Worm (Caenorhabditis elegans) whole organism, L1 larva: ENCODE measurements around the gene F43E12.1.

Source experiments
- dpl-1 ChIP-seq, 3 experiments: fragments of 150-350 bp in 2 of 3; sonication (generic microtip) in 1 of 3; optimal IDR thresholded peaks; 2 replicates each; lab custom pipeline; 2014 to 2017; ENCODE audit warnings: missing biosample characterization in 3 of 3, missing genetic modification characterization in 3 of 3, missing genetic modification reagents in 3 of 3
- elt-2 ChIP-seq: sonication (generic microtip); optimal IDR thresholded peaks from 2 replicates; lab custom pipeline; 2016; ENCODE audit warnings: missing genetic modification characterization, mild to moderate bottlenecking, inconsistent platforms, missing compliant biosample characterization, missing genetic modification reagents
- fkh-10 ChIP-seq: sonication (generic microtip); optimal IDR thresholded peaks from 2 replicates; lab custom pipeline; 2017; ENCODE audit warnings: missing biosample characterization, missing genetic modification reagents, missing genetic modification characterization
- lin-35 ChIP-seq, 2 experiments: fragments of 150-350 bp; optimal IDR thresholded peaks; 2 replicates each; lab custom pipeline; 2014; ENCODE audit warnings: missing biosample characterization in 2 of 2, missing genetic modification characterization in 2 of 2, missing genetic modification reagents in 2 of 2
- nhr-11 ChIP-seq: fragments of 150-350 bp; optimal IDR thresholded peaks from 2 replicates; lab custom pipeline; 2014; ENCODE audit warnings: missing biosample characterization, missing genetic modification characterization
- nhr-237 ChIP-seq: fragments of 150-350 bp; optimal IDR thresholded peaks from 2 replicates; lab custom pipeline; 2014; ENCODE audit warnings: missing biosample characterization, missing genetic modification characterization
- nhr-77 ChIP-seq: fragments of 150-350 bp; optimal IDR thresholded peaks from 2 replicates; lab custom pipeline; 2014; ENCODE audit warnings: missing biosample characterization, missing genetic modification characterization
- nhr-90 ChIP-seq: sonication (generic microtip); optimal IDR thresholded peaks from 2 replicates; lab custom pipeline; 2016; ENCODE audit warnings: mild to moderate bottlenecking, missing genetic modification characterization, missing compliant biosample characterization; ENCODE audit not compliant: poor library complexity
- pqm-1 ChIP-seq: sonication (generic microtip); optimal IDR thresholded peaks from 3 replicates; lab custom pipeline; 2017; ENCODE audit warnings: missing biosample characterization, missing genetic modification characterization
- sup-37 ChIP-seq: fragments of 200-800 bp; sonication (Bioruptor generic); optimal IDR thresholded peaks from 2 replicates; lab custom pipeline; 2018; ENCODE audit warnings: mild to moderate bottlenecking, missing genetic modification characterization, missing compliant biosample characterization
- tbx-2 ChIP-seq: sonication (generic microtip); optimal IDR thresholded peaks from 2 replicates; lab custom pipeline; 2016; ENCODE audit warnings: missing genetic modification characterization, missing compliant biosample characterization
- xbp-1 ChIP-seq: sonication (generic microtip); optimal IDR thresholded peaks from 2 replicates; lab custom pipeline; 2016; ENCODE audit warnings: missing genetic modification characterization, missing compliant biosample characterization
- ztf-11 ChIP-seq, 2 experiments: sonication (generic microtip); optimal IDR thresholded peaks; 2 replicates each; lab custom pipeline; 2016 to 2017; ENCODE audit warnings: missing genetic modification characterization in 2 of 2, missing biosample characterization in 1 of 2, missing compliant biosample characterization in 1 of 2

DNA sequence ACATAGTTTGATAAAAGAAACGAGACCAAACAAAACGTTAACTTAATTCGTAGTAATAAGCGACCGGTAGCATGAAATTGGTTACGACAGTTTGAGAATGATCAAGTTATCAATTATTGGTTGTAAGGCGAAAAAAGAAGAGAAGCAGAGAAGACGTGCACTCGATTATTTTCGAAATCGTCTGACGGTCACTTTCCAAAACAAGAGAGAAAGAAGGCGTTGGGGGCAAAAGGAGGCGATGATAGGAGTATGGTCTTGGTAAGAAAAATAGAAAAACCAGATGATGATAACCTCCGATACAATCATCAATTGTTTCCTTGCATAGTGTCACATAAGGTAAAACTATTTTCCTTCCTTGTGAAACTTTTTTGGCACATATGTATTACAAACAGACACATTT, 20.0 kb upstream of the F43E12.1 start:
- no peak for TF ChIP-seq ztf-11 (tag; optimal IDR thresholded peaks at IDR 0.05; lab: Kevin White, UChicago)
- no peak for TF ChIP-seq nhr-77 (tag; lab: Kevin White, UChicago)
- no peak for TF ChIP-seq dpl-1 (GFP tag; optimal IDR thresholded peaks at IDR 0.05; lab: Kevin White, UChicago)
- TF ChIP-seq nhr-11 (tag; lab: Kevin White, UChicago) = no peak
- TF ChIP-seq lin-35 (GFP tag; optimal IDR thresholded peaks at IDR 0.05; lab: Kevin White, UChicago) = peak in 1 of 2 experiments; percentile 31
- no peak for TF ChIP-seq nhr-90 (tag; lab: Kevin White, UChicago)
- no peak for TF ChIP-seq pqm-1 (tag; lab: Kevin White, UChicago)
- TF ChIP-seq fkh-10 (GFP tag; lab: Kevin White, UChicago) = no peak
- no peak for TF ChIP-seq tbx-2 (tag; lab: Kevin White, UChicago)
- no peak for TF ChIP-seq sup-37 (GFP tag; lab: Kevin White, UChicago)
- no peak for TF ChIP-seq elt-2 (tag; lab: Kevin White, UChicago)
- no peak for TF ChIP-seq xbp-1
- TF ChIP-seq nhr-237 (tag; lab: Kevin White, UChicago) = no peak
